Worm (Caenorhabditis elegans): ENCODE results near the gene nlf-1.
A peak's percentile ranks its signal among the peaks of the same experiment; 100 is the strongest.

Gene nlf-1

DNA sequence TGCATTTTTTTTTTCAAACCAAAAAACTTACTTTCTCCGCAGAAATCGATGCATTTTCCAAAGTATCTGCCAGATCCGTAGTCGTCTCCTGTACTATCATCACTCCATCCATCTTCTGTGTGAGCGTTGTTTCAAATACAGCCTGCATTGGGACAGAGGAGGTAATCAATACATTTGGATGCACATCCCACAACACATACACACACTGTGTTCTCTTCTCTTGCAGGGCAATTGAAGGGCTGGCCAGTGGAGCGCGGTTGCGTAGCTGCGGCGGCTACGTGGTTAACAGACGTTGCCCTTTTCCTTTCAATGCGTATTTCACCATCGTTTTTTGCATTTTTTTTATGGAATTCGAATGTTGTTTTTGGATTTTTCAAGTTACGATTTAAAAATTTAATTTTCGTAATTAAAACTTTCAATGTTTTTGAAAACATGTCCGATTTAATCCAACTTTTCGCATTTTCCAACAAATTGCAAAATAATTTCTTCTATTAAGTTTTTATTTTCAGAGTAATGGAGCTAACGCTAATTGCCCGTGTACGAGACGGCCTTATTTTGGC is 17.8 kb upstream of the nlf-1 start, which contains the start of the genes stau-1 and sec-22:
TSS of gene stau-1 (minus strand) at position 248 of the 560 bp plus-strand sequence.
TSS of gene sec-22 (plus strand) at position 510 of the 560 bp plus-strand sequence.
- no peak for TF ChIP-seq nhr-76 (tag; optimal IDR thresholded peaks at IDR 0.05)
- no peak for TF ChIP-seq mab-5 (tag; optimal IDR thresholded peaks at IDR 0.05)
- no peak for TF ChIP-seq nhr-12 (tag; optimal IDR thresholded peaks at IDR 0.05)
- peak; percentile 7 for TF ChIP-seq lin-13 (tag; optimal IDR thresholded peaks at IDR 0.05)
- TF ChIP-seq nhr-237 (tag; optimal IDR thresholded peaks at IDR 0.05): no peak
- TF ChIP-seq cnd-1 (tag; optimal IDR thresholded peaks at IDR 0.05): peak; percentile 0
- TF ChIP-seq elt-1 (tag; optimal IDR thresholded peaks at IDR 0.05; ENCODE audit: borderline replicate concordance, insufficient read depth): no peak
- TF ChIP-seq flh-1 (GFP tag; optimal IDR thresholded peaks at IDR 0.05): no peak
- peak; percentile 7 for TF ChIP-seq lsy-2 (tag; optimal IDR thresholded peaks at IDR 0.05)
- TF ChIP-seq elt-3 (tag; optimal IDR thresholded peaks at IDR 0.05): no peak
- no peak for TF ChIP-seq unc-120 (tag; optimal IDR thresholded peaks at IDR 0.05; ENCODE audit: poor library complexity, severe bottlenecking)
- TF ChIP-seq sem-2 (GFP tag; optimal IDR thresholded peaks at IDR 0.05): no peak
- peak; percentile 16 for TF ChIP-seq hlh-1 (tag; optimal IDR thresholded peaks at IDR 0.05)
- TF ChIP-seq tbx-8 (GFP tag; optimal IDR thresholded peaks at IDR 0.05): no peak
- no peak for TF ChIP-seq unc-39 (tag; optimal IDR thresholded peaks at IDR 0.05)
- TF ChIP-seq bed-3 (GFP tag; optimal IDR thresholded peaks at IDR 0.05): no peak
- no peak for TF ChIP-seq ham-2 (GFP tag; optimal IDR thresholded peaks at IDR 0.05)
- no peak for TF ChIP-seq ztf-11 (tag; optimal IDR thresholded peaks at IDR 0.05)
- TF ChIP-seq M03D4.4 (tag; optimal IDR thresholded peaks at IDR 0.05): no peak
- TF ChIP-seq mls-2 (tag; optimal IDR thresholded peaks at IDR 0.05): no peak
- TF ChIP-seq ceh-43 (GFP tag; optimal IDR thresholded peaks at IDR 0.05): no peak
- TF ChIP-seq lin-32 (GFP tag; optimal IDR thresholded peaks at IDR 0.05): no peak
- no peak for TF ChIP-seq unc-62 (GFP tag; optimal IDR thresholded peaks at IDR 0.05)
- TF ChIP-seq nhr-2 (tag; optimal IDR thresholded peaks at IDR 0.05): no peak
- TF ChIP-seq ces-1 (GFP tag; optimal IDR thresholded peaks at IDR 0.05): peak; percentile 19
- no peak for TF ChIP-seq zip-8 (tag; optimal IDR thresholded peaks at IDR 0.05)
- TF ChIP-seq blmp-1 (tag; optimal IDR thresholded peaks at IDR 0.05): no peak
- TF ChIP-seq snpc-4 (tag; optimal IDR thresholded peaks at IDR 0.05): no peak
- TF ChIP-seq sptf-1 (tag; optimal IDR thresholded peaks at IDR 0.05): no peak
- TF ChIP-seq drap-1 (GFP tag; optimal IDR thresholded peaks at IDR 0.05): no peak
- no peak for TF ChIP-seq ceh-83 (GFP tag; optimal IDR thresholded peaks at IDR 0.05)
- TF ChIP-seq mep-1 (tag; optimal IDR thresholded peaks at IDR 0.05): peak; percentile 14
- peak; percentile 27 for TF ChIP-seq ceh-39 (tag; optimal IDR thresholded peaks at IDR 0.05)
- peak; percentile 45 for TF ChIP-seq pha-4 (tag; optimal IDR thresholded peaks at IDR 0.05)
- TF ChIP-seq nhr-28 (tag; optimal IDR thresholded peaks at IDR 0.05): no peak

DNA sequence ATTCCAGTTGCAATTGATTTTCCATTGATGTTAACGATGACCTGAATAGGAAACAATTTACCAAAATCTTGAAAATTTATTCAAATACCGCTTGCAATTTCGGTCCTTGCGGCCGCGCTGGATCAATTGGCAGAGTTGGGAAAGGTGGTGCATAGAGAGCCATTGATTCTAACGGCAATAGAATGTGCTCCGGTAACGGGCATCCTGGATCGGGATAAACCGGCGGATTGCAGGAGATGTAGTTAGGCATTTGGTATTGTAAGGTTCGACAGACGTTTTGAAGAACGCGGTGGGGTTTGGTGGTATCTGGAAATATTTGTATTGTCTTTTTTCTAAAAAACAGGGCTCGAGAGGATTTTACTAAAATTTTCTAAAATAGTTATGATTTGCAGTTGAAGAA is 13.5 kb upstream of the nlf-1 start:
- TF ChIP-seq ztf-11 (tag; optimal IDR thresholded peaks at IDR 0.05): no peak
- no peak for TF ChIP-seq ces-1 (GFP tag; optimal IDR thresholded peaks at IDR 0.05)
- no peak for TF ChIP-seq nhr-2 (tag; optimal IDR thresholded peaks at IDR 0.05)
- TF ChIP-seq snpc-4 (tag; optimal IDR thresholded peaks at IDR 0.05): no peak
- TF ChIP-seq unc-62 (GFP tag; optimal IDR thresholded peaks at IDR 0.05): no peak
- TF ChIP-seq ham-2 (GFP tag; optimal IDR thresholded peaks at IDR 0.05): no peak
- TF ChIP-seq M03D4.4 (tag; optimal IDR thresholded peaks at IDR 0.05): no peak
- no peak for TF ChIP-seq drap-1 (GFP tag; optimal IDR thresholded peaks at IDR 0.05)
- TF ChIP-seq elt-1 (tag; optimal IDR thresholded peaks at IDR 0.05; ENCODE audit: borderline replicate concordance, insufficient read depth): no peak
- TF ChIP-seq nhr-28 (tag; optimal IDR thresholded peaks at IDR 0.05): no peak
- TF ChIP-seq hlh-1 (tag; optimal IDR thresholded peaks at IDR 0.05): no peak
- no peak for TF ChIP-seq nhr-12 (tag; optimal IDR thresholded peaks at IDR 0.05)
- no peak for TF ChIP-seq blmp-1 (tag; optimal IDR thresholded peaks at IDR 0.05)
- no peak for TF ChIP-seq nhr-76 (tag; optimal IDR thresholded peaks at IDR 0.05)
- TF ChIP-seq sptf-1 (tag; optimal IDR thresholded peaks at IDR 0.05): no peak
- TF ChIP-seq ceh-39 (tag; optimal IDR thresholded peaks at IDR 0.05): no peak
- no peak for TF ChIP-seq lin-13 (tag; optimal IDR thresholded peaks at IDR 0.05)
- no peak for TF ChIP-seq lsy-2 (tag; optimal IDR thresholded peaks at IDR 0.05)

DNA sequence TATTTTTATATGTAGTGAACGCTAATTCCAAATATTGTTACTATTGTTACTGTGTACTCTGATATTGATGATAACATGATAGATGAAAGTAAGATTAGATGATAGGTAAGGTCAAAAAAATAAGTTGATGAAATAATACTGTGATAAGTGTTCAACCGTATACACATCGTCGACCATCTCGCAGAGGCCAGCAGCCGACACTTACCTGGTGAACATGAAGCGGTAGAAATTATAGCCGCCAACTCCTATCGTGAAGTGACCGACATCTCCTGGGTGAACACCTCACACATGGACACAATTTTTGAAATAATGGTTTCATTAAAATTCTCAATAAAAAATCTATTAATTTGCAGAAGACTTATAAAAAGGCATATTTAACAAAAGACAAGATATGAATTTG is 10.0 kb upstream of the nlf-1 start:
- no peak for TF ChIP-seq tbx-8 (GFP tag; optimal IDR thresholded peaks at IDR 0.05)

Measured in whole organism, mixed stage, embryonic.